Worm (Caenorhabditis elegans) whole organism, L1 larva: ENCODE measurements around the gene ZK1086.3.

Experiments
- C04F5.9 ChIP-seq: sonication (generic microtip); optimal IDR thresholded peaks from 2 replicates; lab custom pipeline; 2016; ENCODE audit warnings: missing genetic modification characterization, missing compliant biosample characterization
- C16A3.4 ChIP-seq: fragments of 150-350 bp; optimal IDR thresholded peaks from 2 replicates; lab custom pipeline; 2014; ENCODE audit warnings: missing biosample characterization, missing genetic modification characterization
- F16B12.6 ChIP-seq: fragments of 150-350 bp; optimal IDR thresholded peaks from 2 replicates; lab custom pipeline; 2014; ENCODE audit warnings: missing biosample characterization, missing genetic modification characterization
- Y116A8C.19 ChIP-seq: sonication (generic microtip); optimal IDR thresholded peaks from 2 replicates; lab custom pipeline; 2016; ENCODE audit warnings: missing compliant biosample characterization, missing genetic modification characterization, borderline replicate concordance
- aha-1 ChIP-seq: fragments of 150-350 bp; optimal IDR thresholded peaks from 2 replicates; lab custom pipeline; 2014; ENCODE audit warnings: missing biosample characterization, missing genetic modification characterization
- ama-1 ChIP-seq: fragments of 150-350 bp; optimal IDR thresholded peaks from 2 replicates; lab custom pipeline; 2014
- blmp-1 ChIP-seq: fragments of 150-350 bp; optimal IDR thresholded peaks from 2 replicates; lab custom pipeline; 2014; ENCODE audit warnings: missing biosample characterization, missing genetic modification characterization
- ceh-63 ChIP-seq: fragments of 200-800 bp; sonication (Bioruptor generic); optimal IDR thresholded peaks from 2 replicates; lab custom pipeline; 2018; ENCODE audit warnings: mild to moderate bottlenecking, missing genetic modification characterization, missing compliant biosample characterization
- ceh-82 ChIP-seq, 3 experiments: fragments of 150-350 bp in 1 of 3; sonication (generic microtip) in 2 of 3; optimal IDR thresholded peaks; 2 replicates each; lab custom pipeline; 2014 to 2017; ENCODE audit warnings: missing biosample characterization in 3 of 3, missing genetic modification characterization in 3 of 3
- ceh-88 ChIP-seq: fragments of 200-800 bp; sonication (Bioruptor generic); IDR thresholded peaks from 2 replicates; pipeline ENCODE4 v1.3.6; 2022; ENCODE audit warnings: missing genetic modification characterization, missing compliant biosample characterization
- ceh-90 ChIP-seq: sonication (generic microtip); optimal IDR thresholded peaks from 2 replicates; lab custom pipeline; 2016; ENCODE audit warnings: missing genetic modification characterization, missing compliant biosample characterization
- dpl-1 ChIP-seq, 3 experiments: fragments of 150-350 bp in 2 of 3; sonication (generic microtip) in 1 of 3; optimal IDR thresholded peaks; 2 replicates each; lab custom pipeline; 2014 to 2017; ENCODE audit warnings: missing biosample characterization in 3 of 3, missing genetic modification characterization in 3 of 3, missing genetic modification reagents in 3 of 3
- dsc-1 ChIP-seq: sonication (generic microtip); optimal IDR thresholded peaks from 2 replicates; lab custom pipeline; 2016; ENCODE audit warnings: mild to moderate bottlenecking, missing genetic modification characterization, missing compliant biosample characterization
- egl-27 ChIP-seq, 2 experiments: fragments of 150-350 bp in 1 of 2; sonication (generic microtip); optimal IDR thresholded peaks; 3 replicates each; lab custom pipeline; 2017 to 2018; ENCODE audit warnings: missing biosample characterization in 2 of 2, missing genetic modification characterization in 2 of 2, missing genetic modification reagents in 2 of 2
- elt-2 ChIP-seq: sonication (generic microtip); optimal IDR thresholded peaks from 2 replicates; lab custom pipeline; 2016; ENCODE audit warnings: missing genetic modification characterization, mild to moderate bottlenecking, inconsistent platforms, missing compliant biosample characterization, missing genetic modification reagents
- elt-3 ChIP-seq, 6 experiments: fragments of 150-350 bp in 1 of 6; sonication (generic microtip); optimal IDR thresholded peaks; 2 replicates each; lab custom pipeline; 2017 to 2018; ENCODE audit warnings: missing biosample characterization in 6 of 6, missing genetic modification characterization in 6 of 6, inconsistent platforms in 1 of 6
- fkh-10 ChIP-seq: sonication (generic microtip); optimal IDR thresholded peaks from 2 replicates; lab custom pipeline; 2017; ENCODE audit warnings: missing biosample characterization, missing genetic modification reagents, missing genetic modification characterization
- fkh-4 ChIP-seq: sonication (generic microtip); optimal IDR thresholded peaks from 2 replicates; lab custom pipeline; 2016; ENCODE audit warnings: missing compliant biosample characterization, missing genetic modification characterization, borderline replicate concordance
- fkh-8 ChIP-seq: sonication (generic microtip); optimal IDR thresholded peaks from 2 replicates; lab custom pipeline; 2016; ENCODE audit warnings: mild to moderate bottlenecking, missing genetic modification characterization, missing compliant biosample characterization
- hlh-17 ChIP-seq: fragments of 200-800 bp; sonication (Bioruptor generic); optimal IDR thresholded peaks from 2 replicates; lab custom pipeline; 2018; ENCODE audit warnings: missing genetic modification characterization, mild to moderate bottlenecking, missing compliant biosample characterization, moderate library complexity, borderline replicate concordance
- hlh-4 ChIP-seq: sonication (generic microtip); optimal IDR thresholded peaks from 2 replicates; lab custom pipeline; 2016; ENCODE audit warnings: mild to moderate bottlenecking, missing genetic modification characterization, missing compliant biosample characterization
- hpl-2 ChIP-seq: fragments of 150-350 bp; optimal IDR thresholded peaks from 2 replicates; lab custom pipeline; 2014; ENCODE audit warnings: missing biosample characterization, missing genetic modification reagents, missing genetic modification characterization
- isw-1 ChIP-seq: fragments of 200-800 bp; sonication (Bioruptor generic); IDR thresholded peaks from 2 replicates; pipeline ENCODE4 v1.3.6; 2022; ENCODE audit warnings: missing genetic modification characterization, missing compliant biosample characterization
- lin-35 ChIP-seq, 2 experiments: fragments of 150-350 bp; optimal IDR thresholded peaks; 2 replicates each; lab custom pipeline; 2014; ENCODE audit warnings: missing biosample characterization in 2 of 2, missing genetic modification characterization in 2 of 2, missing genetic modification reagents in 2 of 2
- lin-39 ChIP-seq: fragments of 150-350 bp; optimal IDR thresholded peaks from 2 replicates; lab custom pipeline; 2014; ENCODE audit warnings: missing biosample characterization, missing genetic modification reagents, missing genetic modification characterization
- lir-3 ChIP-seq: sonication (generic microtip); optimal IDR thresholded peaks from 2 replicates; lab custom pipeline; 2016; ENCODE audit warnings: mild to moderate bottlenecking, missing genetic modification characterization, moderate library complexity, missing compliant biosample characterization; ENCODE audit not compliant: poor library complexity
- lsy-2 ChIP-seq, 2 experiments: fragments of 150-350 bp; optimal IDR thresholded peaks; 2 replicates each; lab custom pipeline; 2014; ENCODE audit warnings: missing biosample characterization in 2 of 2, missing genetic modification characterization in 2 of 2
- mab-9 ChIP-seq: fragments of 200-800 bp; sonication (Bioruptor generic); IDR thresholded peaks from 2 replicates; pipeline ENCODE4 v1.3.6; 2022; ENCODE audit warnings: missing genetic modification reagents, missing genetic modification characterization, missing compliant biosample characterization
- mef-2 ChIP-seq: fragments of 150-350 bp; optimal IDR thresholded peaks from 2 replicates; lab custom pipeline; 2014; ENCODE audit warnings: missing biosample characterization, missing genetic modification characterization
- mep-1 ChIP-seq: fragments of 150-350 bp; optimal IDR thresholded peaks from 2 replicates; lab custom pipeline; 2014; ENCODE audit warnings: missing biosample characterization, missing genetic modification characterization
- nhr-11 ChIP-seq: fragments of 150-350 bp; optimal IDR thresholded peaks from 2 replicates; lab custom pipeline; 2014; ENCODE audit warnings: missing biosample characterization, missing genetic modification characterization
- nhr-20 ChIP-seq: sonication (generic microtip); optimal IDR thresholded peaks from 2 replicates; lab custom pipeline; 2016; ENCODE audit warnings: mild to moderate bottlenecking, missing genetic modification characterization, missing compliant biosample characterization
- nhr-28 ChIP-seq: fragments of 150-350 bp; optimal IDR thresholded peaks from 2 replicates; lab custom pipeline; 2014; ENCODE audit warnings: missing biosample characterization, missing genetic modification characterization
- nhr-47 ChIP-seq: sonication (generic microtip); optimal IDR thresholded peaks from 2 replicates; lab custom pipeline; 2016; ENCODE audit warnings: mild to moderate bottlenecking, missing genetic modification characterization, moderate library complexity, missing compliant biosample characterization
- nhr-71 ChIP-seq: sonication (generic microtip); optimal IDR thresholded peaks from 2 replicates; lab custom pipeline; 2016; ENCODE audit warnings: mild to moderate bottlenecking, missing genetic modification characterization, moderate library complexity, missing compliant biosample characterization
- nhr-76 ChIP-seq: sonication (generic microtip); optimal IDR thresholded peaks from 2 replicates; lab custom pipeline; 2017; ENCODE audit warnings: missing biosample characterization, missing genetic modification characterization
- nhr-77 ChIP-seq: fragments of 150-350 bp; optimal IDR thresholded peaks from 2 replicates; lab custom pipeline; 2014; ENCODE audit warnings: missing biosample characterization, missing genetic modification characterization
- nhr-84 ChIP-seq: sonication (generic microtip); optimal IDR thresholded peaks from 2 replicates; lab custom pipeline; 2017; ENCODE audit warnings: missing biosample characterization, missing genetic modification characterization
- nhr-85 ChIP-seq: sonication (generic microtip); peaks from one replicate; lab custom pipeline; 2016; ENCODE audit warnings: missing genetic modification characterization, inconsistent platforms, missing compliant biosample characterization
- nhr-90 ChIP-seq: sonication (generic microtip); optimal IDR thresholded peaks from 2 replicates; lab custom pipeline; 2016; ENCODE audit warnings: mild to moderate bottlenecking, missing genetic modification characterization, missing compliant biosample characterization; ENCODE audit not compliant: poor library complexity
- pag-3 ChIP-seq: sonication (generic microtip); optimal IDR thresholded peaks from 2 replicates; lab custom pipeline; 2017; ENCODE audit warnings: missing genetic modification characterization, mild to moderate bottlenecking, missing compliant biosample characterization, antibody characterized with exemption, borderline replicate concordance; ENCODE audit not compliant: insufficient read depth
- pax-3 ChIP-seq: fragments of 200-800 bp; sonication (Bioruptor generic); optimal IDR thresholded peaks from 2 replicates; lab custom pipeline; 2018; ENCODE audit warnings: mild to moderate bottlenecking, missing genetic modification characterization, moderate library complexity, missing compliant biosample characterization
- pqm-1 ChIP-seq: sonication (generic microtip); optimal IDR thresholded peaks from 3 replicates; lab custom pipeline; 2017; ENCODE audit warnings: missing biosample characterization, missing genetic modification characterization
- skn-1 ChIP-seq: fragments of 150-350 bp; optimal IDR thresholded peaks from 2 replicates; lab custom pipeline; 2014; ENCODE audit warnings: missing biosample characterization, missing genetic modification characterization
- sox-4 ChIP-seq: sonication (generic microtip); optimal IDR thresholded peaks from 2 replicates; lab custom pipeline; 2016; ENCODE audit warnings: missing genetic modification characterization, missing compliant biosample characterization
- sptf-1 ChIP-seq: fragments of 150-350 bp; optimal IDR thresholded peaks from 2 replicates; lab custom pipeline; 2014; ENCODE audit warnings: missing biosample characterization, missing genetic modification characterization
- tbx-2 ChIP-seq: sonication (generic microtip); optimal IDR thresholded peaks from 2 replicates; lab custom pipeline; 2016; ENCODE audit warnings: missing genetic modification characterization, missing compliant biosample characterization
- unc-130 ChIP-seq: fragments of 150-350 bp; optimal IDR thresholded peaks from 2 replicates; lab custom pipeline; 2017; ENCODE audit warnings: missing biosample characterization, missing genetic modification characterization, inconsistent platforms
- unc-30 ChIP-seq: sonication (generic microtip); optimal IDR thresholded peaks from 2 replicates; lab custom pipeline; 2017; ENCODE audit warnings: missing biosample characterization, missing genetic modification characterization
- unc-62 ChIP-seq: fragments of 150-350 bp; optimal IDR thresholded peaks from 2 replicates; lab custom pipeline; 2014; ENCODE audit warnings: missing biosample characterization, missing genetic modification reagents, missing genetic modification characterization
- unc-86 ChIP-seq: sonication (generic microtip); optimal IDR thresholded peaks from 2 replicates; lab custom pipeline; 2016; ENCODE audit warnings: missing genetic modification characterization, missing compliant biosample characterization
- vab-15 ChIP-seq: sonication (generic microtip); optimal IDR thresholded peaks from 2 replicates; lab custom pipeline; 2017; ENCODE audit warnings: missing genotype, mild to moderate bottlenecking, missing genetic modification characterization, missing compliant biosample characterization
- ztf-11 ChIP-seq, 2 experiments: sonication (generic microtip); optimal IDR thresholded peaks; 2 replicates each; lab custom pipeline; 2016 to 2017; ENCODE audit warnings: missing genetic modification characterization in 2 of 2, missing biosample characterization in 1 of 2, missing compliant biosample characterization in 1 of 2
- ztf-4 ChIP-seq: fragments of 150-350 bp; optimal IDR thresholded peaks from 2 replicates; lab custom pipeline; 2014; ENCODE audit warnings: missing biosample characterization, missing genetic modification characterization

ZK1086.3 gene

ce11 chrX:13754498-13754897 is 36.1 kb upstream of the ZK1086.3 start (continued):
- peak; percentile 52 for TF ChIP-seq nhr-47 (tag; lab: Kevin White, UChicago)
- TF ChIP-seq C04F5.9 (tag; lab: Kevin White, UChicago) = no peak
- peak; percentile 25 for TF ChIP-seq skn-1 (tag; lab: Kevin White, UChicago)
- peak in 1 of 2 experiments; percentile 54 for TF ChIP-seq lin-35 (GFP tag; optimal IDR thresholded peaks at IDR 0.05; lab: Kevin White, UChicago)
- no peak for TF ChIP-seq pag-3 (tag; lab: Kevin White, UChicago)
- TF ChIP-seq nhr-28 = no peak
- TF ChIP-seq unc-86 (tag; lab: Kevin White, UChicago) = no peak
- TF ChIP-seq nhr-71 (tag; lab: Kevin White, UChicago) = peak; percentile 54
- no peak for TF ChIP-seq nhr-84
- TF ChIP-seq nhr-77 (tag; lab: Kevin White, UChicago) = no peak
- no peak for TF ChIP-seq pqm-1
- no peak for TF ChIP-seq lin-39
- no peak for TF ChIP-seq hlh-4
- TF ChIP-seq aha-1 (tag; lab: Kevin White, UChicago) = no peak
- peak in 1 of 3 experiments; percentile 6 for TF ChIP-seq dpl-1 (GFP tag; optimal IDR thresholded peaks at IDR 0.05; lab: Kevin White, UChicago)
- no peak for TF ChIP-seq ceh-90 (tag; lab: Kevin White, UChicago)
- no peak for TF ChIP-seq sptf-1 (tag; lab: Kevin White, UChicago)
- no peak for TF ChIP-seq unc-62 (GFP tag; lab: Kevin White, UChicago)
- no peak for TF ChIP-seq fkh-8 (tag; lab: Kevin White, UChicago)
- TF ChIP-seq elt-2 (tag; lab: Kevin White, UChicago) = no peak
- no peak for TF ChIP-seq isw-1
- no peak for TF ChIP-seq sox-4 (tag; lab: Kevin White, UChicago)
- peak; percentile 46 for TF ChIP-seq unc-130 (tag; lab: Kevin White, UChicago)
- no peak for TF ChIP-seq vab-15
- TF ChIP-seq unc-30 (tag; lab: Kevin White, UChicago) = no peak
- TF ChIP-seq lir-3 (tag; lab: Kevin White, UChicago) = no peak
- no peak for TF ChIP-seq pax-3 (tag; lab: Kevin White, UChicago)
- no peak for TF ChIP-seq Y116A8C.19
- no peak for TF ChIP-seq fkh-10 (GFP tag; lab: Kevin White, UChicago)
- TF ChIP-seq F16B12.6 (tag; lab: Kevin White, UChicago) = no peak
- no peak for TF ChIP-seq C16A3.4 (tag; lab: Kevin White, UChicago)
- peak; percentile 6 for TF ChIP-seq dsc-1 (tag; lab: Kevin White, UChicago)
- no peak for TF ChIP-seq hpl-2 (GFP tag; lab: Kevin White, UChicago)
- peak in 2 of 6 experiments; percentile 17 to 29 for TF ChIP-seq elt-3 (tag; optimal IDR thresholded peaks at IDR 0.05; lab: Kevin White, UChicago)
- TF ChIP-seq ztf-11 (tag; optimal IDR thresholded peaks at IDR 0.05; lab: Kevin White, UChicago) = no peak
- TF ChIP-seq ama-1 (lab: Kevin White, UChicago) = no peak
- TF ChIP-seq mef-2 = no peak
- no peak for TF ChIP-seq nhr-76
- TF ChIP-seq ztf-4 = no peak
- no peak for TF ChIP-seq mab-9 (GFP tag; lab: Robert Waterston, UW)
- no peak for TF ChIP-seq ceh-63 (GFP tag; lab: Kevin White, UChicago)
- peak; percentile 20 for TF ChIP-seq nhr-90 (tag; lab: Kevin White, UChicago)
- peak; percentile 34 for TF ChIP-seq mep-1 (tag; lab: Kevin White, UChicago)
- TF ChIP-seq ceh-88 (GFP tag; lab: Robert Waterston, UW) = no peak
- TF ChIP-seq nhr-85 (tag; lab: Kevin White, UChicago) = peak; percentile 66
- TF ChIP-seq ceh-82 (tag; optimal IDR thresholded peaks at IDR 0.05; lab: Kevin White, UChicago) = peak in 2 of 3 experiments; percentile 17 to 27
- TF ChIP-seq lsy-2 (tag; optimal IDR thresholded peaks at IDR 0.05; lab: Kevin White, UChicago) = peak in 1 of 2 experiments; percentile 25
- peak; percentile 66 for TF ChIP-seq nhr-20 (tag; lab: Kevin White, UChicago)
- peak; percentile 6 for TF ChIP-seq tbx-2 (tag; lab: Kevin White, UChicago)
- no peak for TF ChIP-seq egl-27 (tag; optimal IDR thresholded peaks at IDR 0.05; lab: Kevin White, UChicago)
- no peak for TF ChIP-seq hlh-17
- TF ChIP-seq fkh-4 (tag; lab: Kevin White, UChicago) = no peak
- TF ChIP-seq blmp-1 (tag; lab: Kevin White, UChicago) = peak; percentile 82
- no peak for TF ChIP-seq nhr-11 (tag; lab: Kevin White, UChicago)
